Worm (Caenorhabditis elegans) whole organism, L2 larva: ENCODE data around the gene lag-2.

ENCODE experiments used
- elt-1 ChIP-seq: fragments of 150-350 bp; optimal IDR thresholded peaks from 2 replicates; lab custom pipeline; 2014; ENCODE audit warnings: missing biosample characterization, missing genetic modification characterization
- unc-62 ChIP-seq: fragments of 150-350 bp; optimal IDR thresholded peaks from 2 replicates; lab custom pipeline; 2014; ENCODE audit warnings: missing biosample characterization, missing genetic modification reagents, missing genetic modification characterization

DNA sequence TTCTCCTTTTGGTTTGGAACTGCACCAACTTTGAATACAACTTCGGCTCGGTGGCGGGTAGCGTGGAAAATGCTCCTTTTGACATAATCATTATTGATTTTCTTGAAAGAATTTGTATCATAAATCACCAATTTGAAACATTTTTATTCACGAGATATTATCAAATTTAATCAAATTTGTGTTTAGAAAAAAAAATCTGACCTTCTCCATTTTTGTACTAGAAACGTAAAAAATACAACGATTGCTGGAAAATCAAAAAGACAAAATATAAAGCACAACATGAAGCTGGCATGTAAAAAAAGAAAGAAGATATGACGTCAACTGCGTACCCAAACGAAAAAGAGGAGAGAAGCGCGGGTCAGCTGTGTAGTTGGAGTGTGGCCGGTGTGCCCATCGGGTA, 12.2 kb downstream of the lag-2 start, which contains the start of gene K08D9.4:
- TF ChIP-seq elt-1 (tag; lab: Kevin White, UChicago): no peak
- no peak for TF ChIP-seq unc-62 (GFP tag; lab: Kevin White, UChicago)
